Fruit fly (Drosophila melanogaster) whole organism, embryonic: ENCODE measurements around the gene Polr3E.
A peak's percentile ranks its signal among the peaks of the same experiment; 100 is the strongest.

Source experiments
- Ada2b ChIP-seq: fragments of 200-800 bp; sonication (Bioruptor generic); IDR thresholded peaks from 2 replicates; pipeline ENCODE4 v1.3.6; 2022; ENCODE audit warnings: missing biosample characterization, missing genetic modification characterization
- Bgb ChIP-seq: fragments of 200-800 bp; sonication (Bioruptor generic); IDR thresholded peaks from 2 replicates; pipeline ENCODE4 v1.3.6; 2022; ENCODE audit warnings: missing biosample characterization, missing genetic modification characterization; ENCODE audit not compliant: partially characterized antibody
- CG10267 ChIP-seq: fragments of 200-800 bp; sonication (Bioruptor generic); optimal IDR thresholded peaks from 2 replicates; lab custom pipeline; 2018; ENCODE audit warnings: missing biosample characterization, mild to moderate bottlenecking, missing genetic modification characterization, moderate library complexity
- CG10274 ChIP-seq: fragments of 200-800 bp; sonication (Bioruptor generic); optimal IDR thresholded peaks from 3 replicates; lab custom pipeline; 2017; ENCODE audit warnings: missing biosample characterization, mild to moderate bottlenecking, missing genetic modification characterization
- CG10543 ChIP-seq: fragments of 200-800 bp; sonication (Bioruptor generic); optimal IDR thresholded peaks from 3 replicates; lab custom pipeline; 2017; ENCODE audit warnings: missing biosample characterization, mild to moderate bottlenecking, missing genetic modification characterization, moderate library complexity
- CG11085 ChIP-seq: fragments of 200-800 bp; sonication (Bioruptor generic); IDR thresholded peaks from 2 replicates; pipeline ENCODE4 v1.3.6; 2022; ENCODE audit warnings: missing biosample characterization, missing genetic modification characterization
- CG12219 ChIP-seq: fragments of 200-800 bp; sonication (Bioruptor generic); optimal IDR thresholded peaks from 3 replicates; lab custom pipeline; 2018; ENCODE audit warnings: missing biosample characterization, mild to moderate bottlenecking, missing genetic modification characterization
- CG12769 ChIP-seq: fragments of 200-800 bp; sonication (Bioruptor generic); optimal IDR thresholded peaks from 2 replicates; lab custom pipeline; 2019; ENCODE audit warnings: missing biosample characterization, mild to moderate bottlenecking, missing genetic modification characterization, moderate library complexity
- CG14441 ChIP-seq: fragments of 200-800 bp; sonication (Bioruptor generic); IDR thresholded peaks from 2 replicates; pipeline ENCODE4 v1.3.6; 2022; ENCODE audit warnings: missing biosample characterization, missing genetic modification characterization
- CG14860 ChIP-seq: fragments of 200-800 bp; sonication (Bioruptor generic); IDR thresholded peaks from 3 replicates; pipeline ENCODE4 v1.3.6; 2022; ENCODE audit warnings: missing biosample characterization, missing genetic modification characterization; ENCODE audit not compliant: partially characterized antibody
- CG18011 ChIP-seq: fragments of 200-800 bp; sonication (Bioruptor generic); optimal IDR thresholded peaks from 2 replicates; lab custom pipeline; 2017; ENCODE audit warnings: missing biosample characterization, missing genetic modification characterization, mild to moderate bottlenecking, moderate library complexity, missing genotype
- CG2120 ChIP-seq: fragments of 200-800 bp; sonication (Bioruptor generic); optimal IDR thresholded peaks from 3 replicates; lab custom pipeline; 2016; ENCODE audit warnings: missing biosample characterization, missing genetic modification characterization
- CG2889 ChIP-seq: fragments of 200-800 bp; sonication (Bioruptor generic); IDR thresholded peaks from 3 replicates; pipeline ENCODE4 v1.3.6; 2022; ENCODE audit warnings: missing biosample characterization, missing genetic modification characterization
- CG31388 ChIP-seq: fragments of 200-800 bp; sonication (Bioruptor generic); optimal IDR thresholded peaks from 2 replicates; lab custom pipeline; 2016; ENCODE audit warnings: missing biosample characterization, missing genetic modification characterization
- CG4328 ChIP-seq: fragments of 200-800 bp; sonication (Bioruptor generic); optimal IDR thresholded peaks from 3 replicates; lab custom pipeline; 2017; ENCODE audit warnings: missing biosample characterization, missing genetic modification reagents, missing genetic modification characterization
- CG6813 ChIP-seq: fragments of 200-800 bp; sonication (Bioruptor generic); optimal IDR thresholded peaks from 2 replicates; lab custom pipeline; 2017; ENCODE audit warnings: missing biosample characterization, missing genetic modification characterization, mild to moderate bottlenecking, moderate library complexity, missing genetic modification reagents
- CG7372 ChIP-seq: fragments of 200-800 bp; sonication (Bioruptor generic); IDR thresholded peaks from 2 replicates; pipeline ENCODE4 v1.3.6; 2022; ENCODE audit warnings: missing biosample characterization, missing genetic modification characterization
- CG8359 ChIP-seq: fragments of 200-800 bp; sonication (Bioruptor generic); optimal IDR thresholded peaks from 2 replicates; lab custom pipeline; 2017; ENCODE audit warnings: missing biosample characterization, mild to moderate bottlenecking, missing genetic modification characterization, borderline replicate concordance
- CG9727 ChIP-seq: fragments of 200-800 bp; sonication (Bioruptor generic); optimal IDR thresholded peaks from 3 replicates; lab custom pipeline; 2017; ENCODE audit warnings: missing biosample characterization, mild to moderate bottlenecking, missing genetic modification characterization
- CG9797 ChIP-seq: fragments of 200-800 bp; sonication (Bioruptor generic); optimal IDR thresholded peaks from 3 replicates; lab custom pipeline; 2018; ENCODE audit warnings: missing biosample characterization, mild to moderate bottlenecking, missing genetic modification characterization
- D19A ChIP-seq: fragments of 200-800 bp; optimal IDR thresholded peaks from 3 replicates; lab custom pipeline; 2019; ENCODE audit warnings: missing biosample characterization, mild to moderate bottlenecking, missing genetic modification characterization, moderate library complexity
- D19B ChIP-seq: fragments of 200-800 bp; sonication (Bioruptor generic); optimal IDR thresholded peaks from 2 replicates; lab custom pipeline; 2017; ENCODE audit warnings: missing biosample characterization, mild to moderate bottlenecking, missing genetic modification characterization
- Dad ChIP-seq: fragments of 200-800 bp; sonication (Bioruptor generic); optimal IDR thresholded peaks from 3 replicates; lab custom pipeline; 2016; ENCODE audit warnings: missing biosample characterization, missing genetic modification characterization
- Dbx ChIP-seq: fragments of 200-800 bp; sonication (Bioruptor generic); IDR thresholded peaks from 3 replicates; pipeline ENCODE4 v1.3.6; 2022; ENCODE audit warnings: missing biosample characterization, missing genetic modification characterization
- Ets65A ChIP-seq: fragments of 200-800 bp; sonication (Bioruptor generic); peaks from one replicate; lab custom pipeline; 2016; ENCODE audit warnings: missing biosample characterization, missing genetic modification characterization
- Gsc ChIP-seq: fragments of 200-800 bp; sonication (Bioruptor generic); IDR thresholded peaks from 2 replicates; pipeline ENCODE4 v1.3.6; 2022; ENCODE audit warnings: missing biosample characterization, missing genetic modification characterization
- Gug ChIP-seq: fragments of 200-800 bp; sonication (Bioruptor generic); IDR thresholded peaks from 4 replicates; pipeline ENCODE4 v1.3.6; 2022; ENCODE audit warnings: missing biosample characterization, missing genetic modification characterization
- HLHmδ ChIP-seq: fragments of 200-800 bp; sonication (Bioruptor generic); optimal IDR thresholded peaks from 2 replicates; lab custom pipeline; 2018; ENCODE audit warnings: missing biosample characterization, mild to moderate bottlenecking, missing genetic modification characterization, moderate library complexity
- Hand ChIP-seq: fragments of 200-800 bp; sonication (Bioruptor generic); optimal IDR thresholded peaks from 2 replicates; lab custom pipeline; 2017; ENCODE audit warnings: mild to moderate bottlenecking, missing biosample characterization, missing genetic modification reagents, missing genetic modification characterization
- Hr39 ChIP-seq: fragments of >200 bp; optimal IDR thresholded peaks from 2 replicates; lab custom pipeline; 2017
- NK7.1 ChIP-seq: fragments of 200-800 bp; sonication (Bioruptor generic); optimal IDR thresholded peaks from 3 replicates; lab custom pipeline; 2016; ENCODE audit warnings: missing biosample characterization, missing genetic modification characterization
- ab ChIP-seq: fragments of 200-800 bp; sonication (Bioruptor generic); optimal IDR thresholded peaks from 2 replicates; lab custom pipeline; 2016; ENCODE audit warnings: missing biosample characterization, missing genetic modification characterization
- aop ChIP-seq: fragments of 200-800 bp; sonication (Bioruptor generic); IDR thresholded peaks from 2 replicates; pipeline ENCODE4 v1.3.6; 2022; ENCODE audit warnings: missing biosample characterization, missing genetic modification characterization
- ara ChIP-seq: fragments of 200-800 bp; sonication (Bioruptor generic); IDR thresholded peaks from 2 replicates; pipeline ENCODE4 v1.3.6; 2022; ENCODE audit warnings: missing biosample characterization, missing genetic modification characterization
- cato ChIP-seq: fragments of 200-800 bp; sonication (Bioruptor generic); optimal IDR thresholded peaks from 2 replicates; lab custom pipeline; 2016; ENCODE audit warnings: missing biosample characterization, missing genetic modification characterization, borderline replicate concordance
- ci ChIP-seq: fragments of 200-800 bp; sonication (Bioruptor generic); IDR thresholded peaks from 3 replicates; pipeline ENCODE4 v1.3.6; 2022; ENCODE audit warnings: missing biosample characterization, missing genetic modification characterization
- crc ChIP-seq: fragments of 200-800 bp; sonication (Bioruptor generic); optimal IDR thresholded peaks from 2 replicates; lab custom pipeline; 2016; ENCODE audit warnings: missing biosample characterization, missing genetic modification characterization
- dmrt99B ChIP-seq: fragments of 200-800 bp; sonication (Bioruptor generic); optimal IDR thresholded peaks from 2 replicates; lab custom pipeline; 2018; ENCODE audit warnings: missing biosample characterization, mild to moderate bottlenecking, missing genetic modification characterization, moderate library complexity
- inv ChIP-seq: fragments of 200-800 bp; sonication (Bioruptor generic); IDR thresholded peaks from 2 replicates; pipeline ENCODE4 v1.3.6; 2022; ENCODE audit warnings: missing biosample characterization, missing genetic modification characterization; ENCODE audit not compliant: partially characterized antibody
- lola ChIP-seq, 3 experiments: fragments of >200 bp in 2 of 3; fragments of 200-800 bp in 1 of 3; sonication (Bioruptor generic) in 1 of 3; optimal IDR thresholded peaks; 2 replicates each; lab custom pipeline; 2017 to 2019; ENCODE audit warnings: missing biosample characterization in 3 of 3, missing genetic modification characterization in 3 of 3, mild to moderate bottlenecking in 1 of 3, moderate library complexity in 1 of 3
- lov ChIP-seq, 2 experiments: fragments of 200-800 bp in 1 of 2; fragments of >200 bp in 1 of 2; sonication (Bioruptor generic) in 1 of 2; IDR thresholded peaks in 1 of 2; optimal IDR thresholded peaks in 1 of 2; 2 replicates in 1 of 2; 3 replicates in 1 of 2; pipeline versions ENCODE4 v1.3.6 to Lab custom; 2017 to 2022; ENCODE audit warnings: missing biosample characterization in 1 of 2, missing genetic modification characterization in 1 of 2
- nerfin-1 ChIP-seq: fragments of 200-800 bp; sonication (Bioruptor generic); optimal IDR thresholded peaks from 3 replicates; lab custom pipeline; 2019; ENCODE audit warnings: missing biosample characterization, mild to moderate bottlenecking, missing genetic modification characterization, moderate library complexity
- otp ChIP-seq: fragments of 200-800 bp; sonication (Bioruptor generic); IDR thresholded peaks from 3 replicates; pipeline ENCODE4, ENCODE4 v1.3.6; 2022; ENCODE audit warnings: missing biosample characterization, missing genetic modification characterization
- pum ChIP-seq: fragments of 200-800 bp; sonication (Bioruptor generic); optimal IDR thresholded peaks from 2 replicates; lab custom pipeline; 2016; ENCODE audit warnings: missing biosample characterization, missing genetic modification characterization
- pzg ChIP-seq: fragments of 200-800 bp; sonication (Bioruptor generic); optimal IDR thresholded peaks from 3 replicates; lab custom pipeline; 2018; ENCODE audit warnings: missing biosample characterization, mild to moderate bottlenecking, missing genetic modification characterization, moderate library complexity
- ro ChIP-seq: fragments of 200-800 bp; sonication (Bioruptor generic); IDR thresholded peaks from 2 replicates; pipeline ENCODE4 v1.3.6; 2022; ENCODE audit warnings: missing biosample characterization, missing genetic modification characterization
- salm ChIP-seq: fragments of 200-800 bp; sonication (Bioruptor generic); optimal IDR thresholded peaks from 2 replicates; lab custom pipeline; 2018; ENCODE audit warnings: missing biosample characterization, mild to moderate bottlenecking, missing genetic modification characterization
- slou ChIP-seq: fragments of 200-800 bp; sonication (Bioruptor generic); optimal IDR thresholded peaks from 3 replicates; lab custom pipeline; 2016; ENCODE audit warnings: missing biosample characterization, missing genetic modification characterization
- z ChIP-seq: fragments of 200-800 bp; sonication (Bioruptor generic); IDR thresholded peaks from 3 replicates; pipeline ENCODE4 v1.3.6; 2022; ENCODE audit warnings: missing biosample characterization, missing genetic modification characterization

Gene Polr3E

DNA sequence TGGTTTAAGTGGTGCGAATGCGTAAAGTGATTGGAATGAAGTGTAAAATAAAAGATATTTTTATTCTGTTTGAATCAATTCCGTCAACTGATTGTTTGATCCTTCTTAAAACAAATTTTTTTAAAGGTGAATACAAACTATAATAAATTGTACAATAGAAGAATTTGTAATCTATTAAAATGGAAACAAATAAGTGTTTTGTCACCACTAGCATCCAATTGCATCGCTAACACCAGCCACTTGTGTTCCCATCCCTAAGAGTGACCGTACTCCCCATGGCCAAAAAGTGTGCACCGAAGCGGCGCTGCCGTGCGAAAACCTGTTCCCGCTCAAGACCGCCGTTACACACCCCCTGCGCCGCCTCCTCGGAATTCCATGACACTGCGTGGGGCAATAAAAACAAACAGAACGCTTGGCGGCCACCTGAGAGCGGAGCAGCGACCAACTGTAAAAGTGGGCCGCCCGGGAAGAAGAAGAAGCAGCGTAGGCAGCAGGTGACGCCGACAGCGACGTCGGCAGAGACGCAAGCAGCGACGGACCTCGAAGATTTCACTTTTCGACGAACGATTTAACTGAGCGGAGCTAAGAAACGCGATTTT is 3.9 kb upstream of the Polr3E start, which contains the start of gene Pdss2 (continued):
- TF ChIP-seq pzg (GFP tag; lab: Kevin White, UChicago): peak; percentile 66
- TF ChIP-seq Ada2b (GFP tag; lab: Robert Waterston, UW): peak; percentile 68
- no peak for TF ChIP-seq salm (tag; lab: Kevin White, UChicago)
- 0 out of 2 replicates have a peak, but pooled peaks have one; percentile 28 for TF ChIP-seq ro (GFP tag; lab: Robert Waterston, UW)
- TF ChIP-seq CG18011: peak; percentile 46
- peak; percentile 76 for TF ChIP-seq Bgb
- TF ChIP-seq Hand (GFP tag; lab: Kevin White, UChicago): peak; percentile 23
- TF ChIP-seq lov (optimal IDR thresholded peaks at IDR 0.05; lab: Kevin White, UChicago): no peak
- 0 out of 3 replicates have a peak, but pooled peaks have one; percentile 47 for TF ChIP-seq lov (GFP tag; IDR thresholded peaks at IDR 0.05; lab: Robert Waterston, UW)
- peak; percentile 84 for TF ChIP-seq Gug
- TF ChIP-seq aop (GFP tag; lab: Robert Waterston, UW): peak; percentile 45; the same call in 1 of the 2 replicates
- TF ChIP-seq Dad: peak; percentile 43
- peak; percentile 25 for TF ChIP-seq cato
- TF ChIP-seq Ets65A: peak; percentile 96
- TF ChIP-seq z (GFP tag; lab: Robert Waterston, UW): no peak
- peak; percentile 5 for TF ChIP-seq ab (GFP tag; lab: Kevin White, UChicago)
- TF ChIP-seq ci (GFP tag; lab: Robert Waterston, UW): peak; percentile 85
- TF ChIP-seq Hr39: no peak
- TF ChIP-seq CG9797 (GFP tag; lab: Kevin White, UChicago): peak; percentile 84
- TF ChIP-seq CG6813 (GFP tag; lab: Kevin White, UChicago): no peak
- peak; percentile 14 for TF ChIP-seq CG10274 (GFP tag; lab: Kevin White, UChicago)
- TF ChIP-seq CG10543 (GFP tag; lab: Kevin White, UChicago): peak; percentile 88
- peak; percentile 2 for TF ChIP-seq CG12219
- peak; percentile 89 for TF ChIP-seq Dbx
- peak; percentile 94 for TF ChIP-seq nerfin-1 (tag; lab: Kevin White, UChicago)
- peak; percentile 66 for TF ChIP-seq pum (GFP tag; lab: Kevin White, UChicago)
- TF ChIP-seq HLHmδ (GFP tag; lab: Kevin White, UChicago): peak; percentile 77
- TF ChIP-seq inv (GFP tag; lab: Robert Waterston, UW): peak; percentile 65
- TF ChIP-seq CG9727 (GFP tag; lab: Kevin White, UChicago): peak; percentile 69
- no peak for TF ChIP-seq NK7.1 (GFP tag; lab: Kevin White, UChicago)
- peak; percentile 58 for TF ChIP-seq dmrt99B (tag; lab: Kevin White, UChicago)
- TF ChIP-seq CG14441: peak; percentile 77
- peak; percentile 24 for TF ChIP-seq slou (GFP tag; lab: Kevin White, UChicago)
- TF ChIP-seq CG14860 (GFP tag; lab: Robert Waterston, UW): peak; percentile 39; the same call in 2 of the 3 replicates
- TF ChIP-seq CG7372: peak; percentile 76
- peak; percentile 64 for TF ChIP-seq CG31388 (GFP tag; lab: Kevin White, UChicago)
- peak; percentile 86 for TF ChIP-seq CG12769 (tag; lab: Kevin White, UChicago)
- TF ChIP-seq crc (GFP tag; lab: Kevin White, UChicago): no peak
- TF ChIP-seq CG4328 (GFP tag; lab: Kevin White, UChicago): peak; percentile 53
- TF ChIP-seq CG2120 (GFP tag; lab: Kevin White, UChicago): peak; percentile 86
- peak; percentile 76 for TF ChIP-seq CG11085 (GFP tag; lab: Robert Waterston, UW)
- peak; percentile 65 for TF ChIP-seq CG10267
- TF ChIP-seq D19B (GFP tag; lab: Kevin White, UChicago): peak; percentile 45
- TF ChIP-seq CG2889 (GFP tag; lab: Robert Waterston, UW): peak; percentile 59; the same call in 1 of the 3 replicates
- TF ChIP-seq D19A (tag; lab: Kevin White, UChicago): peak; percentile 32
- TF ChIP-seq CG8359 (GFP tag; lab: Kevin White, UChicago): no peak
- no peak for TF ChIP-seq Gsc (GFP tag; lab: Robert Waterston, UW)
- TF ChIP-seq otp (GFP tag; lab: Robert Waterston, UW): peak; percentile 43; the same call in 1 of the 3 replicates
- peak; percentile 48; the same call in 1 of the 2 replicates for TF ChIP-seq ara (GFP tag; lab: Robert Waterston, UW)
- peak in 1 of 3 experiments; percentile 73 for TF ChIP-seq lola (GFP tag; optimal IDR thresholded peaks at IDR 0.05; lab: Kevin White, UChicago)
